Worm (Caenorhabditis elegans) whole organism, L4/young adult: ENCODE measurements around the gene Y110A2AL.9.

ENCODE experiments used
- W03F9.2 ChIP-seq: fragments of 150-350 bp; optimal IDR thresholded peaks from 2 replicates; lab custom pipeline; 2014; ENCODE audit warnings: missing biosample characterization, missing genetic modification characterization
- dao-5 ChIP-seq: sonication (generic microtip); optimal IDR thresholded peaks from 2 replicates; lab custom pipeline; 2016; ENCODE audit warnings: missing genotype, missing genetic modification characterization, moderate library complexity, missing compliant biosample characterization
- him-1 ChIP-seq: sonication (generic microtip); optimal IDR thresholded peaks from 2 replicates; lab custom pipeline; 2016; ENCODE audit warnings: missing genotype, missing genetic modification reagents, missing genetic modification characterization, missing compliant biosample characterization

Gene Y110A2AL.9

ce11 chrII:2866541-2867124 lies at the start of gene Y110A2AL.9, which contains the start of gene Y110A2AL.3:
TSS of gene Y110A2AL.9 (minus strand) at chrII:2866641.
TSS of gene Y110A2AL.3 (plus strand) at chrII:2867074.
- TF ChIP-seq him-1 (no peak), dao-5 (tag; lab: Kevin White, UChicago) (no peak), W03F9.2 (tag; lab: Kevin White, UChicago) (no peak)

- TF ChIP-seq dao-5 (tag; lab: Kevin White, UChicago) (no peak), W03F9.2 (tag; lab: Kevin White, UChicago) (no peak), him-1 (no peak)
These were observed 47.1 kb upstream of the Y110A2AL.9 start, which contains the start of gene ubc-15 for ce11 chrII:2913505-2913904. TSS of gene ubc-15 (minus strand) at chrII:2913605.

ce11 chrII:2903748-2904147 lies 37.3 kb upstream of the Y110A2AL.9 start:
- TF ChIP-seq W03F9.2 (tag; lab: Kevin White, UChicago) (no peak), dao-5 (tag; lab: Kevin White, UChicago) (no peak), him-1 (no peak)

ce11 chrII:2901158-2901557 lies 34.7 kb upstream of the Y110A2AL.9 start:
- no peak for TF ChIP-seq dao-5 (tag; lab: Kevin White, UChicago)
- TF ChIP-seq W03F9.2 (tag; lab: Kevin White, UChicago), result no peak
- TF ChIP-seq him-1, result no peak

- no peak for TF ChIP-seq dao-5 (tag; lab: Kevin White, UChicago)
- no peak for TF ChIP-seq him-1
- TF ChIP-seq W03F9.2 (tag; lab: Kevin White, UChicago), result no peak
These were observed 33.8 kb upstream of the Y110A2AL.9 start, which contains the start of gene ubc-26 for ce11 chrII:2900248-2900647. TSS of gene ubc-26 (minus strand) at chrII:2900348.

- no peak for TF ChIP-seq dao-5 (tag; lab: Kevin White, UChicago)
- no peak for TF ChIP-seq him-1
- TF ChIP-seq W03F9.2 (tag; lab: Kevin White, UChicago), result no peak
These were observed 27.9 kb upstream of the Y110A2AL.9 start, which contains the start of gene sqv-2 for ce11 chrII:2894295-2894694. TSS of gene sqv-2 (minus strand) at chrII:2894395.

- TF ChIP-seq W03F9.2 (tag; lab: Kevin White, UChicago), result peak; percentile 71
- TF ChIP-seq him-1, result peak; percentile 55
- TF ChIP-seq dao-5 (tag; lab: Kevin White, UChicago), result no peak
These were observed 22.7 kb upstream of the Y110A2AL.9 start, which contains the start of gene pinn-1 for ce11 chrII:2888957-2889630. TSS of gene pinn-1 (minus strand) at chrII:2889007.

ce11 chrII:2885518-2886449 lies 19.3 kb upstream of the Y110A2AL.9 start:
- TF ChIP-seq him-1 (no peak), dao-5 (tag; lab: Kevin White, UChicago) (no peak), W03F9.2 (tag; lab: Kevin White, UChicago) (no peak)

ce11 chrII:2884810-2885209 lies 18.4 kb upstream of the Y110A2AL.9 start, which contains the start of gene pigw-1:
TSS of gene pigw-1 (minus strand) at chrII:2884910.
- no peak for TF ChIP-seq W03F9.2 (tag; lab: Kevin White, UChicago)

ce11 chrII:2881088-2881487 lies 14.6 kb upstream of the Y110A2AL.9 start:
- TF ChIP-seq dao-5 (tag; lab: Kevin White, UChicago) (no peak), W03F9.2 (tag; lab: Kevin White, UChicago) (no peak), him-1 (no peak)

- TF ChIP-seq W03F9.2 (tag; lab: Kevin White, UChicago), result no peak
- no peak for TF ChIP-seq dao-5 (tag; lab: Kevin White, UChicago)
- no peak for TF ChIP-seq him-1
These were observed 12.5 kb upstream of the Y110A2AL.9 start for ce11 chrII:2878909-2879308.

- TF ChIP-seq him-1 (no peak), W03F9.2 (tag; lab: Kevin White, UChicago) (no peak), dao-5 (tag; lab: Kevin White, UChicago) (no peak)
These were observed 8.4 kb upstream of the Y110A2AL.9 start, which contains the start of gene Y110A2AL.1 for ce11 chrII:2874801-2875200. TSS of gene Y110A2AL.1 (plus strand) at chrII:2875101.

ce11 chrII:2871816-2872215 lies 5.4 kb upstream of the Y110A2AL.9 start, which contains the start of gene Y110A2AL.10:
TSS of gene Y110A2AL.10 (minus strand) at chrII:2871916.
- TF ChIP-seq dao-5 (tag; lab: Kevin White, UChicago) (no peak), W03F9.2 (tag; lab: Kevin White, UChicago) (no peak), him-1 (no peak)
